Worm (Caenorhabditis elegans) whole organism, midembryonic: ENCODE results near the gene pygo-1.
"Not testable (repeated sequence)": the region's sequence is repeated elsewhere in the genome, so short reads cannot be mapped to it uniquely, and the experiment has no call there.

Source experiments
- T22C8.4 ChIP-seq: fragments of 200-800 bp; sonication (Bioruptor generic); IDR thresholded peaks from 2 replicates; pipeline ENCODE4 v1.3.6; 2022; ENCODE audit warnings: missing genetic modification characterization, missing compliant biosample characterization
- cog-1 ChIP-seq: sonication (generic microtip); optimal IDR thresholded peaks from 2 replicates; lab custom pipeline; 2016; ENCODE audit warnings: missing genetic modification characterization, missing compliant biosample characterization
- flt-1 ChIP-seq: fragments of 200-800 bp; sonication (Bioruptor generic); IDR thresholded peaks from 2 replicates; pipeline ENCODE4 v1.3.6; 2022; ENCODE audit warnings: missing genetic modification characterization, missing compliant biosample characterization
- klf-2 ChIP-seq: fragments of 200-800 bp; sonication (Bioruptor generic); conservative IDR thresholded peaks from 2 replicates; pipeline ENCODE4 v1.3.6; 2022; ENCODE audit warnings: missing genetic modification reagents, missing genetic modification characterization, missing compliant biosample characterization
- med-1 ChIP-seq: sonication (generic microtip); optimal IDR thresholded peaks from 2 replicates; lab custom pipeline; 2017; ENCODE audit warnings: missing genetic modification characterization, mild to moderate bottlenecking, missing compliant biosample characterization, antibody characterized with exemption, missing genetic modification reagents; ENCODE audit not compliant: insufficient read depth
- ref-1 ChIP-seq: fragments of 200-800 bp; sonication (Bioruptor generic); conservative IDR thresholded peaks from 2 replicates; pipeline ENCODE4 v1.3.6; 2022; ENCODE audit warnings: missing genetic modification reagents, missing genetic modification characterization, missing compliant biosample characterization
- tab-1 ChIP-seq: fragments of 200-800 bp; sonication (Bioruptor generic); IDR thresholded peaks from 2 replicates; pipeline ENCODE4 v1.3.6; 2022; ENCODE audit warnings: missing genetic modification characterization, missing compliant biosample characterization
- ztf-23 ChIP-seq: fragments of 200-800 bp; sonication (Bioruptor generic); IDR thresholded peaks from 2 replicates; pipeline ENCODE4 v1.3.6; 2022; ENCODE audit warnings: missing genetic modification reagents, missing genetic modification characterization, missing compliant biosample characterization
- ztf-29 ChIP-seq: fragments of 200-800 bp; sonication (Bioruptor generic); IDR thresholded peaks from 2 replicates; pipeline ENCODE4 v1.3.6; 2022; ENCODE audit warnings: missing genetic modification reagents, missing genetic modification characterization, missing compliant biosample characterization

The pygo-1 gene

ce11 chrIV:5064961-5065360 lies 18.1 kb upstream of the pygo-1 start, which contains the start of gene msp-53:
msp-53 (minus strand) TSS chrIV:5065061.
- not testable (repeated sequence) for TF ChIP-seq med-1 (GFP tag; lab: Kevin White, UChicago); ztf-23; flt-1 (GFP tag; lab: Robert Waterston, UW)

ce11 chrIV:5066887-5067286 lies 16.2 kb upstream of the pygo-1 start, which contains the start of gene ttbk-2.2:
ttbk-2.2 (minus strand) TSS chrIV:5066987.
- not testable (repeated sequence) for TF ChIP-seq ztf-29 (GFP tag; lab: Robert Waterston, UW); flt-1 (GFP tag; lab: Robert Waterston, UW); med-1 (GFP tag; lab: Kevin White, UChicago)

- TF ChIP-seq tab-1 (GFP tag; lab: Robert Waterston, UW); flt-1 (GFP tag; lab: Robert Waterston, UW); med-1 (GFP tag; lab: Kevin White, UChicago): not testable (repeated sequence)
These were observed 14.6 kb upstream of the pygo-1 start, which contains the start of the genes R13H9.6 and rmd-6 for ce11 chrIV:5068541-5068940. R13H9.6 (minus strand) TSS chrIV:5068641. rmd-6 (plus strand) TSS chrIV:5068845.

- not testable (repeated sequence) for TF ChIP-seq tab-1 (GFP tag; lab: Robert Waterston, UW); med-1 (GFP tag; lab: Kevin White, UChicago); ztf-29 (GFP tag; lab: Robert Waterston, UW)
These were observed 12.5 kb upstream of the pygo-1 start, which contains the start of gene C02B10.6 for ce11 chrIV:5070593-5070992. C02B10.6 (plus strand) TSS chrIV:5070893.

- TF ChIP-seq ref-1 (GFP tag; lab: Robert Waterston, UW) = no peak
- TF ChIP-seq klf-2 (GFP tag; lab: Robert Waterston, UW) = no peak
- TF ChIP-seq flt-1 (GFP tag; lab: Robert Waterston, UW) = no peak
- TF ChIP-seq T22C8.4 = no peak
- TF ChIP-seq ztf-23 = no peak
- no peak for TF ChIP-seq med-1 (GFP tag; lab: Kevin White, UChicago)
- TF ChIP-seq ztf-29 (GFP tag; lab: Robert Waterston, UW) = no peak
- TF ChIP-seq tab-1 (GFP tag; lab: Robert Waterston, UW) = no peak
- TF ChIP-seq cog-1 (tag; lab: Kevin White, UChicago) = no peak
These were observed 9.3 kb upstream of the pygo-1 start for ce11 chrIV:5073836-5074235.

- no peak for TF ChIP-seq cog-1 (tag; lab: Kevin White, UChicago)
- TF ChIP-seq ztf-29 (GFP tag; lab: Robert Waterston, UW) = no peak
- TF ChIP-seq flt-1 (GFP tag; lab: Robert Waterston, UW) = no peak
- no peak for TF ChIP-seq T22C8.4
- TF ChIP-seq med-1 (GFP tag; lab: Kevin White, UChicago) = no peak
These were observed 6.5 kb upstream of the pygo-1 start for ce11 chrIV:5076607-5077006.

ce11 chrIV:5077918-5078317 lies 5.2 kb upstream of the pygo-1 start:
- TF ChIP-seq tab-1 (GFP tag; lab: Robert Waterston, UW) (0 out of 2 replicates have a peak, but pooled peaks have one; percentile 22), med-1 (GFP tag; lab: Kevin White, UChicago) (no peak)

ce11 chrIV:5078846-5079245 lies 4.3 kb upstream of the pygo-1 start:
- TF ChIP-seq cog-1 (tag; lab: Kevin White, UChicago) (peak; percentile 2), ztf-29 (GFP tag; lab: Robert Waterston, UW) (no peak), flt-1 (GFP tag; lab: Robert Waterston, UW) (no peak), klf-2 (GFP tag; lab: Robert Waterston, UW) (no peak), tab-1 (GFP tag; lab: Robert Waterston, UW) (no peak)

ce11 chrIV:5081122-5081521 lies 2.0 kb upstream of the pygo-1 start:
- no peak for TF ChIP-seq med-1 (GFP tag; lab: Kevin White, UChicago)
- no peak for TF ChIP-seq ztf-29 (GFP tag; lab: Robert Waterston, UW)
- TF ChIP-seq ref-1 (GFP tag; lab: Robert Waterston, UW) = no peak

ce11 chrIV:5083832-5084231 lies 729 bp downstream of the pygo-1 start:
- TF ChIP-seq klf-2 (GFP tag; lab: Robert Waterston, UW) (no peak), ztf-29 (GFP tag; lab: Robert Waterston, UW) (no peak), med-1 (GFP tag; lab: Kevin White, UChicago) (no peak)

ce11 chrIV:5085782-5086181 lies 2.7 kb downstream of the pygo-1 start:
- TF ChIP-seq ztf-29 (GFP tag; lab: Robert Waterston, UW) (no peak), flt-1 (GFP tag; lab: Robert Waterston, UW) (peak; percentile 15; the same call in 1 of the 2 replicates), tab-1 (GFP tag; lab: Robert Waterston, UW) (no peak)
